Fruit fly (Drosophila melanogaster) whole organism, embryonic: ENCODE data around the gene tplus3b.

Source experiments
- Ada2b ChIP-seq: fragments of 200-800 bp; sonication (Bioruptor generic); IDR thresholded peaks from 2 replicates; pipeline ENCODE4 v1.3.6; 2022; ENCODE audit warnings: missing biosample characterization, missing genetic modification characterization
- Atf6 ChIP-seq: fragments of 200-800 bp; sonication (Bioruptor generic); IDR thresholded peaks from 2 replicates; pipeline ENCODE4 v1.3.6; 2022; ENCODE audit warnings: missing biosample characterization, missing genetic modification characterization
- Bgb ChIP-seq: fragments of 200-800 bp; sonication (Bioruptor generic); IDR thresholded peaks from 2 replicates; pipeline ENCODE4 v1.3.6; 2022; ENCODE audit warnings: missing biosample characterization, missing genetic modification characterization; ENCODE audit not compliant: partially characterized antibody
- CG11398 ChIP-seq: fragments of 200-800 bp; sonication (Bioruptor generic); optimal IDR thresholded peaks from 2 replicates; lab custom pipeline; 2016; ENCODE audit warnings: missing biosample characterization, missing genetic modification characterization
- CG11696 ChIP-seq: fragments of 200-800 bp; sonication (Bioruptor generic); IDR thresholded peaks from 2 replicates; pipeline ENCODE4 v1.3.6; 2022; ENCODE audit warnings: missing biosample characterization, missing genetic modification characterization
- CG13287 ChIP-seq: fragments of 200-800 bp; sonication (Bioruptor generic); IDR thresholded peaks from 2 replicates; pipeline ENCODE4 v1.3.6; 2022; ENCODE audit warnings: missing biosample characterization, missing genetic modification characterization; ENCODE audit not compliant: partially characterized antibody
- CG14860 ChIP-seq: fragments of 200-800 bp; sonication (Bioruptor generic); IDR thresholded peaks from 3 replicates; pipeline ENCODE4 v1.3.6; 2022; ENCODE audit warnings: missing biosample characterization, missing genetic modification characterization; ENCODE audit not compliant: partially characterized antibody
- CG16813 ChIP-seq: fragments of 200-800 bp; sonication (Bioruptor generic); IDR thresholded peaks from 3 replicates; pipeline ENCODE4 v1.3.6; 2022; ENCODE audit warnings: missing biosample characterization, missing genetic modification characterization; ENCODE audit not compliant: partially characterized antibody
- CG2678 ChIP-seq: fragments of 200-800 bp; sonication (Bioruptor generic); optimal IDR thresholded peaks from 3 replicates; lab custom pipeline; 2019; ENCODE audit warnings: missing biosample characterization, mild to moderate bottlenecking, missing genetic modification characterization, moderate library complexity
- CG2889 ChIP-seq: fragments of 200-800 bp; sonication (Bioruptor generic); IDR thresholded peaks from 3 replicates; pipeline ENCODE4 v1.3.6; 2022; ENCODE audit warnings: missing biosample characterization, missing genetic modification characterization
- CG3163 ChIP-seq: fragments of 200-800 bp; sonication (Bioruptor generic); optimal IDR thresholded peaks from 3 replicates; lab custom pipeline; 2016; ENCODE audit warnings: missing biosample characterization, missing genetic modification characterization
- CG8281 ChIP-seq: fragments of 200-800 bp; sonication (Bioruptor generic); optimal IDR thresholded peaks from 2 replicates; lab custom pipeline; 2018; ENCODE audit warnings: missing biosample characterization, mild to moderate bottlenecking, missing genetic modification characterization, moderate library complexity
- CG8944 ChIP-seq: fragments of 200-800 bp; sonication (Bioruptor generic); optimal IDR thresholded peaks from 3 replicates; lab custom pipeline; 2016; ENCODE audit warnings: missing biosample characterization, missing genetic modification characterization
- CG9437 ChIP-seq: fragments of 200-800 bp; sonication (Bioruptor generic); optimal IDR thresholded peaks from 2 replicates; lab custom pipeline; 2018; ENCODE audit warnings: missing biosample characterization, mild to moderate bottlenecking, missing genetic modification characterization
- CG9727 ChIP-seq: fragments of 200-800 bp; sonication (Bioruptor generic); optimal IDR thresholded peaks from 3 replicates; lab custom pipeline; 2017; ENCODE audit warnings: missing biosample characterization, mild to moderate bottlenecking, missing genetic modification characterization
- D19B ChIP-seq: fragments of 200-800 bp; sonication (Bioruptor generic); optimal IDR thresholded peaks from 2 replicates; lab custom pipeline; 2017; ENCODE audit warnings: missing biosample characterization, mild to moderate bottlenecking, missing genetic modification characterization
- HLH4C ChIP-seq: fragments of 200-800 bp; sonication (Bioruptor generic); IDR thresholded peaks from 3 replicates; pipeline ENCODE4 v1.3.6; 2022; ENCODE audit warnings: missing biosample characterization, missing genetic modification characterization; ENCODE audit not compliant: partially characterized antibody
- Jarid2 ChIP-seq: fragments of 200-800 bp; sonication (Bioruptor generic); optimal IDR thresholded peaks from 3 replicates; lab custom pipeline; 2017; ENCODE audit warnings: mild to moderate bottlenecking, missing biosample characterization, missing genetic modification reagents, missing genetic modification characterization
- Med ChIP-seq: fragments of 200-800 bp; sonication (Bioruptor generic); peaks from one replicate; lab custom pipeline; 2016; ENCODE audit warnings: missing biosample characterization, missing genetic modification characterization, mild to moderate bottlenecking, inconsistent platforms, moderate library complexity
- NK7.1 ChIP-seq: fragments of 200-800 bp; sonication (Bioruptor generic); optimal IDR thresholded peaks from 3 replicates; lab custom pipeline; 2016; ENCODE audit warnings: missing biosample characterization, missing genetic modification characterization
- Scr ChIP-seq: fragments of 200-800 bp; sonication (Bioruptor generic); IDR thresholded peaks from 2 replicates; pipeline ENCODE4 v1.3.6; 2022; ENCODE audit warnings: missing biosample characterization, missing genetic modification characterization; ENCODE audit not compliant: partially characterized antibody
- bab2 ChIP-seq: fragments of 200-800 bp; sonication (Bioruptor generic); optimal IDR thresholded peaks from 2 replicates; lab custom pipeline; 2016; ENCODE audit warnings: missing biosample characterization, missing genetic modification characterization
- bigmax ChIP-seq: fragments of 200-800 bp; sonication (Bioruptor generic); optimal IDR thresholded peaks from 2 replicates; lab custom pipeline; 2018; ENCODE audit warnings: missing biosample characterization, mild to moderate bottlenecking, missing genetic modification characterization
- cato ChIP-seq: fragments of 200-800 bp; sonication (Bioruptor generic); optimal IDR thresholded peaks from 2 replicates; lab custom pipeline; 2016; ENCODE audit warnings: missing biosample characterization, missing genetic modification characterization, borderline replicate concordance
- chinmo ChIP-seq: fragments of 200-800 bp; sonication (Bioruptor generic); IDR thresholded peaks from 4 replicates; pipeline ENCODE4 v1.3.6; 2022; ENCODE audit warnings: missing biosample characterization, missing genetic modification characterization; ENCODE audit not compliant: partially characterized antibody
- dysf ChIP-seq: fragments of 200-800 bp; sonication (Bioruptor generic); IDR thresholded peaks from 3 replicates; pipeline ENCODE4 v1.3.6; 2022; ENCODE audit warnings: missing biosample characterization, missing genetic modification characterization
- ewg ChIP-seq: fragments of 200-800 bp; sonication (Bioruptor generic); optimal IDR thresholded peaks from 3 replicates; lab custom pipeline; 2017; ENCODE audit warnings: mild to moderate bottlenecking, missing biosample characterization, missing genetic modification reagents, missing genetic modification characterization
- gfzf ChIP-seq: fragments of 200-800 bp; sonication (Bioruptor generic); optimal IDR thresholded peaks from 2 replicates; lab custom pipeline; 2016; ENCODE audit warnings: missing biosample characterization, mild to moderate bottlenecking, missing genetic modification characterization, moderate library complexity
- gsb-n ChIP-seq: fragments of 200-800 bp; sonication (Bioruptor generic); optimal IDR thresholded peaks from 3 replicates; lab custom pipeline; 2018; ENCODE audit warnings: missing biosample characterization, mild to moderate bottlenecking, missing genetic modification characterization
- hb ChIP-seq: fragments of 200-800 bp; sonication (Bioruptor generic); IDR thresholded peaks from 3 replicates; pipeline ENCODE4 v1.3.6; 2022; ENCODE audit warnings: missing biosample characterization, missing genetic modification characterization; ENCODE audit not compliant: partially characterized antibody
- inv ChIP-seq: fragments of 200-800 bp; sonication (Bioruptor generic); IDR thresholded peaks from 2 replicates; pipeline ENCODE4 v1.3.6; 2022; ENCODE audit warnings: missing biosample characterization, missing genetic modification characterization; ENCODE audit not compliant: partially characterized antibody
- jumu ChIP-seq: fragments of 200-800 bp; sonication (Bioruptor generic); optimal IDR thresholded peaks from 3 replicates; lab custom pipeline; 2016; ENCODE audit warnings: missing biosample characterization, missing genetic modification characterization
- lab ChIP-seq: fragments of 200-800 bp; sonication (Bioruptor generic); optimal IDR thresholded peaks from 3 replicates; lab custom pipeline; 2017; ENCODE audit warnings: missing biosample characterization, missing genetic modification characterization, mild to moderate bottlenecking, moderate library complexity, missing genetic modification reagents
- mld ChIP-seq: fragments of 200-800 bp; sonication (Bioruptor generic); IDR thresholded peaks from 3 replicates; pipeline ENCODE4 v1.3.6; 2022; ENCODE audit warnings: missing biosample characterization, missing genetic modification characterization; ENCODE audit not compliant: partially characterized antibody
- nmo ChIP-seq: fragments of 200-800 bp; sonication (Bioruptor generic); optimal IDR thresholded peaks from 2 replicates; lab custom pipeline; 2018; ENCODE audit warnings: missing biosample characterization, mild to moderate bottlenecking, missing genetic modification characterization, moderate library complexity
- org-1 ChIP-seq: fragments of 200-800 bp; sonication (Bioruptor generic); optimal IDR thresholded peaks from 2 replicates; lab custom pipeline; 2017; ENCODE audit warnings: missing biosample characterization, missing genetic modification characterization
- otp ChIP-seq: fragments of 200-800 bp; sonication (Bioruptor generic); IDR thresholded peaks from 3 replicates; pipeline ENCODE4, ENCODE4 v1.3.6; 2022; ENCODE audit warnings: missing biosample characterization, missing genetic modification characterization
- row ChIP-seq: fragments of 200-800 bp; sonication (Bioruptor generic); IDR thresholded peaks from 3 replicates; pipeline ENCODE4 v1.3.6; 2022; ENCODE audit warnings: missing biosample characterization, missing genetic modification characterization
- tna ChIP-seq: fragments of 200-800 bp; sonication (Bioruptor generic); IDR thresholded peaks from 2 replicates; pipeline ENCODE4 v1.3.6; 2022; ENCODE audit warnings: missing biosample characterization, missing genetic modification characterization; ENCODE audit not compliant: partially characterized antibody
- vnd ChIP-seq: fragments of 200-800 bp; sonication (Bioruptor generic); IDR thresholded peaks from 3 replicates; pipeline ENCODE4 v1.3.6; 2022; ENCODE audit warnings: missing biosample characterization, missing genetic modification characterization; ENCODE audit not compliant: partially characterized antibody
- zfh2 ChIP-seq: fragments of 200-800 bp; sonication (Bioruptor generic); optimal IDR thresholded peaks from 2 replicates; lab custom pipeline; 2016; ENCODE audit warnings: missing biosample characterization, missing genetic modification characterization

The tplus3b gene

DNA sequence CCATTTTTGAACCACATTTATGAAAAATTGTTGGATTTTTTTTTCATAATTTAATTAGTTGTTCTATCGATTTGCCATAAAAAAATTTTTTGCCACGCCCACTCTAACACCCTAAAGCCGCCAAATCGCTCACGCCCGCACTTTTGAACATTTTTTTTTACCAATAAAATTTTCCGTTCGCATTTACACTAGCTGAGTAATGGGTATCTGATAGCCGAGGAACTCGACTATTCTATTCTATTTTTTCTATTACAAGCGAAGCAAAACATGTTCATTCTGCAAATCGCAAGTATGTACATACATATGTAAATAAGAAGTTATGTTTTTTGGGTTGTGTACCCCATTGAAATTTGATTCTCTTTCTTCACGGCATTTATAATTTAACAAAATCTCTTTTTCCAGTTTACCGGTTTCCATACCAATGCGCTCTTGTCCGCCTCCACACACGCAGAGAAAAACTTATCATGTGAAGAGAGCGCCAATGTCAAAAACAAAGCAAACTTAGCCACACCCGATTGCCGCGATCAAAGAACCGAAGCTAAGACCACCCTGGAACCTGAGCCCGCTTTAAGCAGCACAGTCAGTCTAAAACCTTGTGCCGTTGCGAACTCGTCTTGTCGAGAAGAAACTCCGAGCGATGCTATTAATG, 41.2 kb upstream of the tplus3b start (continued):
- peak; percentile 88 for TF ChIP-seq tna
- no peak for TF ChIP-seq CG8281
- TF ChIP-seq CG13287 (GFP tag; lab: Robert Waterston, UW): peak; percentile 40; the same call in 1 of the 2 replicates
- TF ChIP-seq lab: no peak
- no peak for TF ChIP-seq Jarid2 (GFP tag; lab: Kevin White, UChicago)
- TF ChIP-seq hb (GFP tag; lab: Robert Waterston, UW): peak; percentile 69; the same call in 1 of the 3 replicates
- 0 out of 2 replicates have a peak, but pooled peaks have one; percentile 11 for TF ChIP-seq Atf6
- no peak for TF ChIP-seq zfh2 (GFP tag; lab: Kevin White, UChicago)
- peak; percentile 80 for TF ChIP-seq CG3163
- TF ChIP-seq bab2 (GFP tag; lab: Kevin White, UChicago): no peak
- no peak for TF ChIP-seq CG9437 (GFP tag; lab: Kevin White, UChicago)
- peak; percentile 71 for TF ChIP-seq vnd (GFP tag; lab: Robert Waterston, UW)
- 0 out of 2 replicates have a peak, but pooled peaks have one; percentile 13 for TF ChIP-seq Bgb (GFP tag; lab: Robert Waterston, UW)
- peak; percentile 88 for TF ChIP-seq HLH4C
- TF ChIP-seq mld (GFP tag; lab: Robert Waterston, UW): peak; percentile 55; the same call in 1 of the 3 replicates
- no peak for TF ChIP-seq NK7.1 (GFP tag; lab: Kevin White, UChicago)
- TF ChIP-seq nmo (GFP tag; lab: Kevin White, UChicago): no peak
- TF ChIP-seq gfzf: no peak
- TF ChIP-seq Ada2b (GFP tag; lab: Robert Waterston, UW): no peak
- 0 out of 3 replicates have a peak, but pooled peaks have one; percentile 29 for TF ChIP-seq CG16813 (GFP tag; lab: Robert Waterston, UW)
- TF ChIP-seq CG11398 (GFP tag; lab: Kevin White, UChicago): no peak
- no peak for TF ChIP-seq CG2889 (GFP tag; lab: Robert Waterston, UW)
- TF ChIP-seq CG8944: no peak
- TF ChIP-seq otp (GFP tag; lab: Robert Waterston, UW): no peak
- TF ChIP-seq gsb-n (tag; lab: Kevin White, UChicago): no peak
- peak; percentile 45 for TF ChIP-seq Med
- TF ChIP-seq CG11696 (GFP tag; lab: Robert Waterston, UW): no peak
- TF ChIP-seq CG14860: peak; percentile 73
- peak; percentile 48 for TF ChIP-seq Scr (GFP tag; lab: Robert Waterston, UW)
- no peak for TF ChIP-seq CG9727 (GFP tag; lab: Kevin White, UChicago)
- no peak for TF ChIP-seq ewg (GFP tag; lab: Kevin White, UChicago)
- TF ChIP-seq inv: peak; percentile 26; the same call in 1 of the 2 replicates
- TF ChIP-seq chinmo: 0 out of 4 replicates have a peak, but pooled peaks have one; percentile 52
- TF ChIP-seq cato: no peak
- peak; percentile 22 for TF ChIP-seq CG2678
- peak; percentile 65 for TF ChIP-seq D19B (GFP tag; lab: Kevin White, UChicago)
- no peak for TF ChIP-seq row (GFP tag; lab: Robert Waterston, UW)
- no peak for TF ChIP-seq org-1
- TF ChIP-seq dysf (GFP tag; lab: Robert Waterston, UW): 0 out of 3 replicates have a peak, but pooled peaks have one; percentile 18
- TF ChIP-seq bigmax (GFP tag; lab: Kevin White, UChicago): no peak
- no peak for TF ChIP-seq jumu (GFP tag; lab: Kevin White, UChicago)
- TF ChIP-seq, all 482 proteins: peak for 29
